Fruit fly (Drosophila melanogaster) whole organism, wandering third instar larva: ENCODE measurements around the gene CG33642.
A peak's percentile ranks its signal among the peaks of the same experiment; 100 is the strongest.

Source experiments
- CG32264 ChIP-seq: fragments of 200-800 bp; sonication (Bioruptor generic); optimal IDR thresholded peaks from 2 replicates; lab custom pipeline; 2016; ENCODE audit warnings: missing biosample characterization, missing genetic modification characterization
- CG9705 ChIP-seq: fragments of 200-800 bp; sonication (Bioruptor generic); optimal IDR thresholded peaks from 2 replicates; lab custom pipeline; 2018; ENCODE audit warnings: missing biosample characterization, mild to moderate bottlenecking, missing genetic modification characterization
- CrebA ChIP-seq: fragments of 200-800 bp; sonication (Bioruptor generic); optimal IDR thresholded peaks from 2 replicates; lab custom pipeline; 2016; ENCODE audit warnings: missing biosample characterization, mild to moderate bottlenecking, missing genetic modification characterization, borderline replicate concordance
- Dfd ChIP-seq: fragments of >200 bp; optimal IDR thresholded peaks from 2 replicates; lab custom pipeline; 2017; ENCODE audit warnings: missing biosample characterization, missing genetic modification characterization
- Dif ChIP-seq: fragments of 200-275, 200-300 bp; sonication (Bioruptor generic); optimal IDR thresholded peaks from 2 replicates; lab custom pipeline; 2018; ENCODE audit warnings: missing biosample characterization, missing genetic modification characterization; ENCODE audit not compliant: partially characterized antibody
- GATAd ChIP-seq: sonication (Bioruptor generic); optimal IDR thresholded peaks from 2 replicates; lab custom pipeline; 2016; ENCODE audit warnings: missing biosample characterization, missing genetic modification characterization
- HLH106 ChIP-seq: fragments of 200-800 bp; optimal IDR thresholded peaks from 3 replicates; lab custom pipeline; 2019; ENCODE audit warnings: missing biosample characterization, mild to moderate bottlenecking, missing genetic modification characterization, moderate library complexity
- Hnf4 ChIP-seq: fragments of 200-800 bp; sonication (Bioruptor generic); optimal IDR thresholded peaks from 2 replicates; lab custom pipeline; 2016; ENCODE audit warnings: missing biosample characterization, mild to moderate bottlenecking, missing genetic modification characterization
- Hr78 ChIP-seq: fragments of >200 bp; optimal IDR thresholded peaks from 2 replicates; lab custom pipeline; 2017; ENCODE audit warnings: missing biosample characterization, missing genetic modification characterization
- Hr83 ChIP-seq: fragments of 200-300 bp; sonication (Bioruptor generic); optimal IDR thresholded peaks from 2 replicates; lab custom pipeline; 2016; ENCODE audit warnings: missing biosample characterization, mild to moderate bottlenecking, missing genetic modification characterization, moderate library complexity; ENCODE audit not compliant: poor library complexity, severe bottlenecking
- Jra ChIP-seq: sonication (Bioruptor generic); optimal IDR thresholded peaks from 2 replicates; lab custom pipeline; 2016; ENCODE audit warnings: missing biosample characterization, missing genetic modification characterization
- Mio ChIP-seq: sonication (Bioruptor generic); optimal IDR thresholded peaks from 2 replicates; lab custom pipeline; 2016; ENCODE audit warnings: missing biosample characterization, missing genetic modification characterization
- Myc ChIP-seq: fragments of >200 bp; optimal IDR thresholded peaks from 2 replicates; lab custom pipeline; 2017
- N ChIP-seq: fragments of >200 bp; optimal IDR thresholded peaks from 2 replicates; lab custom pipeline; 2018; ENCODE audit warnings: missing biosample characterization, missing external identifiers, missing genetic modification characterization
- OdsH ChIP-seq: fragments of 200-800 bp; sonication (Bioruptor generic); optimal IDR thresholded peaks from 2 replicates; lab custom pipeline; 2016; ENCODE audit warnings: missing biosample characterization, mild to moderate bottlenecking, missing genetic modification characterization
- Rel ChIP-seq, 2 experiments: fragments of 200-800 bp; sonication (Bioruptor generic) in 1 of 2; optimal IDR thresholded peaks; 2 replicates in 1 of 2; 3 replicates in 1 of 2; lab custom pipeline; 2016 to 2019; ENCODE audit warnings: mild to moderate bottlenecking in 2 of 2, missing biosample characterization in 2 of 2, missing genetic modification characterization in 2 of 2, moderate library complexity in 1 of 2
- Sp1 ChIP-seq: fragments of 200-800 bp; sonication (Bioruptor generic); optimal IDR thresholded peaks from 3 replicates; lab custom pipeline; 2019; ENCODE audit warnings: missing biosample characterization, mild to moderate bottlenecking, missing genetic modification characterization, moderate library complexity
- br ChIP-seq: fragments of 200-800 bp; sonication (Bioruptor generic); optimal IDR thresholded peaks from 2 replicates; lab custom pipeline; 2016; ENCODE audit warnings: missing biosample characterization, missing genetic modification characterization
- brk ChIP-seq: fragments of 200-800 bp; sonication (Bioruptor generic); optimal IDR thresholded peaks from 2 replicates; lab custom pipeline; 2016; ENCODE audit warnings: missing biosample characterization, mild to moderate bottlenecking, missing genetic modification characterization
- dl ChIP-seq, 2 experiments: fragments of 175-275, 200-275 bp in 1 of 2; fragments of 200-275 bp in 1 of 2; sonication (Bioruptor generic); optimal IDR thresholded peaks; lab custom pipeline; 2018; ENCODE audit warnings: mild to moderate bottlenecking in 2 of 2, missing biosample characterization in 2 of 2, missing genetic modification characterization in 2 of 2, moderate library complexity in 2 of 2; ENCODE audit not compliant: partially characterized antibody in 2 of 2, insufficient read depth in 1 of 2
- dmrt93B ChIP-seq: fragments of 200-800 bp; sonication (Bioruptor generic); optimal IDR thresholded peaks from 2 replicates; lab custom pipeline; 2018; ENCODE audit warnings: missing biosample characterization, mild to moderate bottlenecking, missing genetic modification characterization
- dsf ChIP-seq: sonication (Bioruptor generic); optimal IDR thresholded peaks from 2 replicates; lab custom pipeline; 2016; ENCODE audit warnings: missing biosample characterization, missing genetic modification characterization, borderline replicate concordance
- ey ChIP-seq: fragments of 200-800 bp; sonication (Bioruptor generic); optimal IDR thresholded peaks from 2 replicates; lab custom pipeline; 2016; ENCODE audit warnings: missing biosample characterization, missing genetic modification characterization
- foxo ChIP-seq, 2 experiments: fragments of 200-800 bp; sonication (Bioruptor generic); optimal IDR thresholded peaks; 2 replicates in 1 of 2; 3 replicates in 1 of 2; lab custom pipeline; 2016 to 2017; ENCODE audit warnings: missing biosample characterization in 2 of 2, missing genetic modification characterization in 2 of 2
- fru ChIP-seq: fragments of 200-800 bp; sonication (Bioruptor generic); optimal IDR thresholded peaks from 3 replicates; lab custom pipeline; 2016; ENCODE audit warnings: missing biosample characterization, mild to moderate bottlenecking, missing genetic modification characterization
- h ChIP-seq: fragments of 200-800 bp; sonication (Bioruptor generic); optimal IDR thresholded peaks from 3 replicates; lab custom pipeline; 2016; ENCODE audit warnings: missing biosample characterization, mild to moderate bottlenecking, missing genetic modification characterization
- jim ChIP-seq: fragments of 175-275, 200-325 bp; sonication (Bioruptor generic); optimal IDR thresholded peaks from 2 replicates; lab custom pipeline; 2016; ENCODE audit warnings: missing biosample characterization, mild to moderate bottlenecking, missing genetic modification characterization
- lola ChIP-seq: fragments of >200 bp; optimal IDR thresholded peaks from 2 replicates; lab custom pipeline; 2017; ENCODE audit warnings: missing biosample characterization, missing genetic modification characterization
- pan ChIP-seq: fragments of >200 bp; optimal IDR thresholded peaks from 2 replicates; lab custom pipeline; 2017
- psq ChIP-seq: fragments of 200-800 bp; sonication (Bioruptor generic); optimal IDR thresholded peaks from 3 replicates; lab custom pipeline; 2017; ENCODE audit warnings: missing biosample characterization, mild to moderate bottlenecking, missing genetic modification characterization, moderate library complexity
- rgr ChIP-seq: fragments of 200-800 bp; sonication (Bioruptor generic); optimal IDR thresholded peaks from 3 replicates; lab custom pipeline; 2016; ENCODE audit warnings: missing biosample characterization, mild to moderate bottlenecking, missing genetic modification characterization
- sage ChIP-seq: fragments of 200-800 bp; sonication (Bioruptor generic); optimal IDR thresholded peaks from 2 replicates; lab custom pipeline; 2016; ENCODE audit warnings: missing biosample characterization, mild to moderate bottlenecking, missing genetic modification characterization
- sv ChIP-seq: fragments of 200-800 bp; sonication (Bioruptor generic); optimal IDR thresholded peaks from 3 replicates; lab custom pipeline; 2016; ENCODE audit warnings: missing biosample characterization, missing genetic modification characterization
- tai ChIP-seq: sonication (Bioruptor generic); optimal IDR thresholded peaks from 2 replicates; lab custom pipeline; 2016; ENCODE audit warnings: missing biosample characterization, missing genetic modification characterization
- woc ChIP-seq: sonication (Bioruptor generic); optimal IDR thresholded peaks from 2 replicates; lab custom pipeline; 2016; ENCODE audit warnings: missing biosample characterization, mild to moderate bottlenecking, missing genetic modification characterization

Gene CG33642

dm6 chr2L:13514262-13514937, 15.4 kb upstream of the CG33642 start:
- TF ChIP-seq dmrt93B (peak; percentile 88), lola (GFP tag; lab: Kevin White, UChicago) (no peak), Hnf4 (GFP tag; lab: Kevin White, UChicago) (peak; percentile 83), h (GFP tag; lab: Kevin White, UChicago) (peak; percentile 88), CrebA (GFP tag; lab: Kevin White, UChicago) (peak; percentile 64), brk (GFP tag; lab: Kevin White, UChicago) (peak; percentile 91), woc (GFP tag; lab: Kevin White, UChicago) (peak; percentile 29), Sp1 (peak; percentile 91), Hr83 (no peak), psq (GFP tag; lab: Kevin White, UChicago) (peak; percentile 91), fru (peak; percentile 91), sage (GFP tag; lab: Kevin White, UChicago) (peak; percentile 32), Myc (lab: Kevin White, UChicago) (no peak), OdsH (GFP tag; lab: Kevin White, UChicago) (peak; percentile 94), foxo (GFP tag; optimal IDR thresholded peaks at IDR 0.05; lab: Kevin White, UChicago) (peak in 1 of 2 experiments; percentile 96), Dfd (GFP tag; lab: Kevin White, UChicago) (no peak), CG9705 (peak; percentile 48), dl (GFP tag; optimal IDR thresholded peaks at IDR 0.05; lab: Kevin White, UChicago; ENCODE audit: insufficient read depth in 1 of 2, partially characterized antibody in 2 of 2) (peak in 1 of 2 experiments; percentile 55), Hr78 (no peak), N (no peak), br (GFP tag; lab: Kevin White, UChicago) (peak; percentile 91), jim (GFP tag; lab: Kevin White, UChicago) (no peak), ey (GFP tag; lab: Kevin White, UChicago) (peak; percentile 94), sv (GFP tag; lab: Kevin White, UChicago) (no peak), HLH106 (tag; lab: Kevin White, UChicago) (peak; percentile 87), pan (lab: Kevin White, UChicago) (no peak), Dif (GFP tag; lab: Kevin White, UChicago) (peak; percentile 42), CG32264 (GFP tag; lab: Kevin White, UChicago) (peak; percentile 56), Jra (GFP tag; lab: Kevin White, UChicago) (peak; percentile 68), rgr (GFP tag; lab: Kevin White, UChicago) (peak; percentile 94), GATAd (GFP tag; lab: Kevin White, UChicago) (peak; percentile 31), tai (GFP tag; lab: Kevin White, UChicago) (peak; percentile 83), Mio (peak; percentile 59), Rel (GFP tag; optimal IDR thresholded peaks at IDR 0.05; lab: Kevin White, UChicago) (peak; percentile 11), Rel (tag; optimal IDR thresholded peaks at IDR 0.05; lab: Kevin White, UChicago) (peak; percentile 61), dsf (GFP tag; lab: Kevin White, UChicago) (peak; percentile 19)

- TF ChIP-seq fru (no peak), Dfd (GFP tag; lab: Kevin White, UChicago) (peak; percentile 2), woc (GFP tag; lab: Kevin White, UChicago) (peak; percentile 29), ey (GFP tag; lab: Kevin White, UChicago) (no peak), sv (GFP tag; lab: Kevin White, UChicago) (peak; percentile 75), GATAd (GFP tag; lab: Kevin White, UChicago) (no peak), brk (GFP tag; lab: Kevin White, UChicago) (no peak)
- TF ChIP-seq, all 38 proteins: peak for 3
These were observed 14.7 kb upstream of the CG33642 start for dm6 chr2L:13514945-13515687.
